Worm (Caenorhabditis elegans) whole organism, L2 larva: ENCODE data around the gene C33G8.2.

Source experiments
- R02D3.7 ChIP-seq: fragments of 150-350 bp; optimal IDR thresholded peaks from 2 replicates; lab custom pipeline; 2014; ENCODE audit warnings: missing biosample characterization, missing genetic modification characterization
- egl-27 ChIP-seq: sonication (generic microtip); optimal IDR thresholded peaks from 3 replicates; lab custom pipeline; 2017; ENCODE audit warnings: missing biosample characterization, missing genetic modification reagents, missing genetic modification characterization
- mdl-1 ChIP-seq, 2 experiments: fragments of 150-350 bp in 1 of 2; sonication (generic microtip) in 1 of 2; optimal IDR thresholded peaks; 2 replicates each; lab custom pipeline; 2017; ENCODE audit warnings: missing biosample characterization in 2 of 2, missing genetic modification characterization in 2 of 2
- nhr-10 ChIP-seq: sonication (generic microtip); optimal IDR thresholded peaks from 2 replicates; lab custom pipeline; 2017; ENCODE audit warnings: missing biosample characterization, missing genetic modification characterization
- zag-1 ChIP-seq: fragments of 150-350 bp; optimal IDR thresholded peaks from 2 replicates; lab custom pipeline; 2014; ENCODE audit warnings: missing biosample characterization, missing genetic modification characterization
- ztf-11 ChIP-seq: sonication (generic microtip); optimal IDR thresholded peaks from 2 replicates; lab custom pipeline; 2017; ENCODE audit warnings: missing biosample characterization, missing genetic modification characterization

DNA sequence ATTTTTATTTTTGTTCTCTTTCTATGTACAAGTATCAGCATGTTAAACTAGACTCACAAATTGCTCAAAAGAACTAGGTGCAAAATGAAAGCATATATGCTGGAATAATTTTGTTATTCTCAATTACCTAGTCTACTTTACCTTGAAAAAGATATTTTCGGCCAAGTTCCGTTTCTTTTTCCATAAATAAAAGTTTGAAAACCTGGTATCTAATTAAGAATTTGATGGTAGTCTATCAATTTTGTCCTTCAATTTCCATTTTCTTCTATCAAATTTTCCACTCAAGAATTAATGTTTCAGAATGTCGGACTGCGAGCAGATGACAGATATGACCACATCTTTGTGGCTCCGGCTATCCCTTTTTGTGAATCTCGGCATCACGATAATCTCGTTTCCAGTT is 5.7 kb upstream of the C33G8.2 start, which contains the start of gene srab-4:
- TF ChIP-seq R02D3.7 (no peak), mdl-1 (tag; optimal IDR thresholded peaks at IDR 0.05; lab: Kevin White, UChicago) (no peak), egl-27 (no peak), ztf-11 (no peak), zag-1 (no peak), nhr-10 (tag; lab: Kevin White, UChicago) (no peak)
